Worm (Caenorhabditis elegans) whole organism, early embryonic: ENCODE measurements around the gene C29E4.9.

Experiments
- ama-1 ChIP-seq: fragments of 150-350 bp; optimal IDR thresholded peaks from 2 replicates; lab custom pipeline; 2014
- ceh-36 ChIP-seq: sonication (generic microtip); optimal IDR thresholded peaks from 2 replicates; lab custom pipeline; 2016; ENCODE audit warnings: missing genetic modification characterization, inconsistent platforms, missing compliant biosample characterization
- ets-7 ChIP-seq: sonication (generic microtip); optimal IDR thresholded peaks from 2 replicates; lab custom pipeline; 2016; ENCODE audit warnings: missing genotype, missing genetic modification characterization, missing compliant biosample characterization
- hmbx-1 ChIP-seq: sonication (generic microtip); optimal IDR thresholded peaks from 2 replicates; lab custom pipeline; 2016; ENCODE audit warnings: mild to moderate bottlenecking, missing genetic modification characterization, missing compliant biosample characterization
- hnd-1 ChIP-seq: sonication (generic microtip); optimal IDR thresholded peaks from 2 replicates; lab custom pipeline; 2016; ENCODE audit warnings: missing genetic modification characterization, missing compliant biosample characterization
- pes-1 ChIP-seq: fragments of 200-800 bp; sonication (Bioruptor generic); IDR thresholded peaks from 2 replicates; pipeline ENCODE4 v1.3.6; 2022; ENCODE audit warnings: missing genetic modification reagents, missing genetic modification characterization, missing compliant biosample characterization
- tbx-11 ChIP-seq: fragments of 200-800 bp; sonication (Bioruptor generic); IDR thresholded peaks from 2 replicates; pipeline ENCODE4 v1.3.6; 2022; ENCODE audit warnings: missing genetic modification characterization, missing compliant biosample characterization
- tra-4 ChIP-seq: sonication (generic microtip); optimal IDR thresholded peaks from 2 replicates; lab custom pipeline; 2017; ENCODE audit warnings: missing genetic modification characterization, missing compliant biosample characterization

DNA sequence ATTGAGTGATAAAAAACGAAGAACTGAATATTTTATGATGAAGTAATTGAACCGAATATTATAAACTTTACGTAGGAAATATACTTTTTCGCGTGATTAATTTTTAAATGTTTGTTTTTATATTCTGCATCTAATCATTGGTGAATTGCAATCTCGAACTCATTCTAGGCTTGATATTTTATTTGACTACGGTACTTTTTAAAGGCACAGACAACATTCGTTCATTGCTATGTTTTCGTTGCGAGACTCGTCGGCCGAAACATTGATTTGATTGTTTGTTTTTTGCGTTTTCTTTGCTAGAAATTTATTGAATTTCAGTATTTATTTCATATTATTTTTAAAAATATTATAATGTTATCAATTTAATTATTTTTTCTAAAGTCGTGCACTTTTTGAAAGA lies 20.9 kb upstream of the C29E4.9 start, which contains the start of gene C06G4.4:
- TF ChIP-seq tbx-11 (GFP tag; lab: Robert Waterston, UW) (no peak), ama-1 (lab: Kevin White, UChicago) (no peak), tra-4 (tag; lab: Kevin White, UChicago) (no peak), hnd-1 (tag; lab: Kevin White, UChicago) (no peak), pes-1 (GFP tag; lab: Robert Waterston, UW) (no peak), ceh-36 (tag; lab: Kevin White, UChicago) (no peak), hmbx-1 (tag; lab: Kevin White, UChicago) (no peak), ets-7 (tag; lab: Kevin White, UChicago) (no peak)
